Worm (Caenorhabditis elegans) whole organism, late embryonic: Measurements from ENCODE around the gene cccp-1.

ENCODE experiments used
- fkh-10 ChIP-seq: fragments of 150-350 bp; optimal IDR thresholded peaks from 2 replicates; lab custom pipeline; 2014; ENCODE audit warnings: missing biosample characterization, missing genetic modification reagents, missing genetic modification characterization
- nfya-1 ChIP-seq: sonication (generic microtip); optimal IDR thresholded peaks from 2 replicates; lab custom pipeline; 2017; ENCODE audit warnings: missing genetic modification characterization, mild to moderate bottlenecking, missing compliant biosample characterization, antibody characterized with exemption, moderate library complexity
- pqm-1 ChIP-seq: sonication (generic microtip); optimal IDR thresholded peaks from 2 replicates; lab custom pipeline; 2016; ENCODE audit warnings: missing genetic modification characterization, missing compliant biosample characterization

DNA sequence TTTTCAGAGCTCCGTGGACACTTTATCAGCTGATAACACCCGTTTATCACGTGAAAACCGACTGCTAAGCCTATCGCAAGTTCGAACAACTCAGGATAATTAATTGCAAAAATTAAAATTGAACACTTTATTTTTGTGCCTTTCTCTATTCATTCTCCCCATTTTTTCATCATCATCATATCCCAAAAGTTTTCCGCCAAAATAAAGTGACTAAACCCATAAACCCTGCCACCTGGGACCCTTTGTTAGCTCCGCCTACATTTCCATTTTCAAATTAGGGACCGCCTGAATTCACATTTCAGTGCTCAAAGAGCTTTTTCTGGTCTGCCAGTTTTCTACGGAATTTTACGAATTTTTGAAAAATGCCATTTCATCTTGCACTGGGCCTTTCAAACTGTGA, 11.8 kb downstream of the cccp-1 start, which contains the start of gene arrd-16:
- TF ChIP-seq pqm-1 (tag; lab: Kevin White, UChicago) (no peak), fkh-10 (GFP tag; lab: Kevin White, UChicago) (no peak), nfya-1 (no peak)
